Worm (Caenorhabditis elegans) whole organism, mixed stage, embryonic: Measurements from ENCODE around the gene C44H4.4.

Source experiments
- M03D4.4 ChIP-seq: sonication (generic microtip); optimal IDR thresholded peaks from 2 replicates; lab custom pipeline; 2017; ENCODE audit warnings: mild to moderate bottlenecking, missing genetic modification characterization, missing compliant biosample characterization
- bed-3 ChIP-seq: fragments of 200-800 bp; sonication (Bioruptor generic); optimal IDR thresholded peaks from 3 replicates; lab custom pipeline; 2018; ENCODE audit warnings: mild to moderate bottlenecking, missing genetic modification characterization, moderate library complexity, missing compliant biosample characterization
- blmp-1 ChIP-seq: fragments of 150-350 bp; optimal IDR thresholded peaks from 2 replicates; lab custom pipeline; 2014; ENCODE audit warnings: missing biosample characterization, missing genetic modification characterization
- ceh-39 ChIP-seq: fragments of 150-350 bp; optimal IDR thresholded peaks from 2 replicates; lab custom pipeline; 2014; ENCODE audit warnings: missing biosample characterization, missing genetic modification characterization
- ceh-43 ChIP-seq: fragments of 200-800 bp; sonication (Bioruptor generic); optimal IDR thresholded peaks from 2 replicates; lab custom pipeline; 2018; ENCODE audit warnings: mild to moderate bottlenecking, missing genetic modification characterization, moderate library complexity, missing compliant biosample characterization
- ceh-83 ChIP-seq: fragments of 200-800 bp; sonication (Bioruptor generic); optimal IDR thresholded peaks from 2 replicates; lab custom pipeline; 2018; ENCODE audit warnings: mild to moderate bottlenecking, missing genetic modification characterization, missing compliant biosample characterization
- ces-1 ChIP-seq: fragments of 150-350 bp; optimal IDR thresholded peaks from 2 replicates; lab custom pipeline; 2014; ENCODE audit warnings: missing biosample characterization, missing genetic modification reagents, missing genetic modification characterization
- cnd-1 ChIP-seq: fragments of 200-800 bp; sonication (Bioruptor generic); optimal IDR thresholded peaks from 2 replicates; lab custom pipeline; 2018; ENCODE audit warnings: mild to moderate bottlenecking, missing genetic modification characterization, missing compliant biosample characterization
- drap-1 ChIP-seq: fragments of 200-800 bp; sonication (Bioruptor generic); optimal IDR thresholded peaks from 3 replicates; lab custom pipeline; 2018; ENCODE audit warnings: mild to moderate bottlenecking, missing genetic modification characterization, missing compliant biosample characterization
- elt-1 ChIP-seq: sonication (generic microtip); optimal IDR thresholded peaks from 2 replicates; lab custom pipeline; 2017; ENCODE audit warnings: missing genetic modification characterization, mild to moderate bottlenecking, missing compliant biosample characterization, antibody characterized with exemption, moderate library complexity, borderline replicate concordance; ENCODE audit not compliant: insufficient read depth
- elt-3 ChIP-seq: fragments of 150-350 bp; optimal IDR thresholded peaks from 2 replicates; lab custom pipeline; 2014; ENCODE audit warnings: missing biosample characterization, missing genetic modification characterization
- flh-1 ChIP-seq: fragments of 200-800 bp; sonication (Bioruptor generic); optimal IDR thresholded peaks from 2 replicates; lab custom pipeline; 2018; ENCODE audit warnings: mild to moderate bottlenecking, missing genetic modification characterization, moderate library complexity, missing compliant biosample characterization
- ham-2 ChIP-seq: fragments of 200-800 bp; sonication (Bioruptor generic); optimal IDR thresholded peaks from 2 replicates; lab custom pipeline; 2018; ENCODE audit warnings: mild to moderate bottlenecking, missing genetic modification characterization, missing compliant biosample characterization
- hlh-1 ChIP-seq: fragments of 150-350 bp; optimal IDR thresholded peaks from 2 replicates; lab custom pipeline; 2014; ENCODE audit warnings: missing biosample characterization, missing genetic modification reagents, missing genetic modification characterization
- lin-13 ChIP-seq: fragments of 150-350 bp; optimal IDR thresholded peaks from 2 replicates; lab custom pipeline; 2014; ENCODE audit warnings: missing biosample characterization, missing genetic modification characterization
- lin-32 ChIP-seq: fragments of 200-800 bp; sonication (Bioruptor generic); optimal IDR thresholded peaks from 2 replicates; lab custom pipeline; 2018; ENCODE audit warnings: mild to moderate bottlenecking, missing genetic modification characterization, missing compliant biosample characterization
- lsy-2 ChIP-seq: fragments of 150-350 bp; optimal IDR thresholded peaks from 2 replicates; lab custom pipeline; 2014; ENCODE audit warnings: missing biosample characterization, missing genetic modification characterization
- mab-5 ChIP-seq: fragments of 150-350 bp; optimal IDR thresholded peaks from 2 replicates; lab custom pipeline; 2014; ENCODE audit warnings: missing biosample characterization, missing genetic modification characterization
- mep-1 ChIP-seq: fragments of 150-350 bp; optimal IDR thresholded peaks from 2 replicates; lab custom pipeline; 2017; ENCODE audit warnings: missing biosample characterization, missing genetic modification reagents, missing genetic modification characterization, inconsistent platforms
- mls-2 ChIP-seq: sonication (generic microtip); optimal IDR thresholded peaks from 2 replicates; lab custom pipeline; 2016; ENCODE audit warnings: mild to moderate bottlenecking, missing genetic modification characterization, moderate library complexity, missing compliant biosample characterization
- nhr-12 ChIP-seq: fragments of 150-350 bp; optimal IDR thresholded peaks from 2 replicates; lab custom pipeline; 2014; ENCODE audit warnings: missing biosample characterization, missing genetic modification characterization
- nhr-2 ChIP-seq: fragments of 150-350 bp; optimal IDR thresholded peaks from 2 replicates; lab custom pipeline; 2014; ENCODE audit warnings: missing biosample characterization, missing genetic modification characterization
- nhr-237 ChIP-seq: fragments of 150-350 bp; optimal IDR thresholded peaks from 2 replicates; lab custom pipeline; 2014; ENCODE audit warnings: missing biosample characterization, missing genetic modification characterization
- nhr-28 ChIP-seq: fragments of 150-350 bp; optimal IDR thresholded peaks from 2 replicates; lab custom pipeline; 2014; ENCODE audit warnings: missing biosample characterization, missing genetic modification characterization
- nhr-76 ChIP-seq: sonication (generic microtip); optimal IDR thresholded peaks from 2 replicates; lab custom pipeline; 2017; ENCODE audit warnings: missing biosample characterization, missing genetic modification characterization
- pha-4 ChIP-seq: fragments of 150-350 bp; optimal IDR thresholded peaks from 2 replicates; lab custom pipeline; 2018; ENCODE audit warnings: missing biosample characterization, missing genetic modification reagents, missing genetic modification characterization
- sem-2 ChIP-seq: fragments of 200-800 bp; sonication (Bioruptor generic); optimal IDR thresholded peaks from 2 replicates; lab custom pipeline; 2018; ENCODE audit warnings: mild to moderate bottlenecking, missing genetic modification characterization, missing compliant biosample characterization
- snpc-4 ChIP-seq: fragments of 150-350 bp; optimal IDR thresholded peaks from 2 replicates; lab custom pipeline; 2014; ENCODE audit warnings: missing biosample characterization, missing genetic modification characterization
- sptf-1 ChIP-seq: sonication (generic microtip); optimal IDR thresholded peaks from 2 replicates; lab custom pipeline; 2017; ENCODE audit warnings: mild to moderate bottlenecking, missing genetic modification characterization, moderate library complexity, missing compliant biosample characterization
- tbx-8 ChIP-seq: fragments of 200-800 bp; sonication (Bioruptor generic); optimal IDR thresholded peaks from 2 replicates; lab custom pipeline; 2018; ENCODE audit warnings: mild to moderate bottlenecking, missing genetic modification characterization, moderate library complexity, missing compliant biosample characterization
- unc-120 ChIP-seq: sonication (generic microtip); optimal IDR thresholded peaks from 2 replicates; lab custom pipeline; 2017; ENCODE audit warnings: missing genetic modification characterization, missing compliant biosample characterization; ENCODE audit not compliant: poor library complexity, severe bottlenecking
- unc-39 ChIP-seq: fragments of 150-350 bp; optimal IDR thresholded peaks from 2 replicates; lab custom pipeline; 2014; ENCODE audit warnings: missing biosample characterization, missing genetic modification characterization
- unc-62 ChIP-seq: fragments of 150-350 bp; optimal IDR thresholded peaks from 2 replicates; lab custom pipeline; 2014; ENCODE audit warnings: missing biosample characterization, missing genetic modification reagents, missing genetic modification characterization
- zip-8 ChIP-seq: fragments of 150-350 bp; optimal IDR thresholded peaks from 2 replicates; lab custom pipeline; 2014; ENCODE audit warnings: missing biosample characterization, missing genetic modification characterization
- ztf-11 ChIP-seq: fragments of 150-350 bp; optimal IDR thresholded peaks from 2 replicates; lab custom pipeline; 2014; ENCODE audit warnings: missing biosample characterization, missing genetic modification characterization

Gene C44H4.4

ce11 chrX:14589051-14589736 is at the start of gene C44H4.4, which contains the start of gene tap-1:
Gene C44H4.4, minus strand, starts transcription at chrX:14589101.
Gene tap-1, plus strand, starts transcription at chrX:14589624.
- TF ChIP-seq ceh-43 (GFP tag; lab: Kevin White, UChicago) (no peak), ztf-11 (tag; lab: Kevin White, UChicago) (no peak), mab-5 (tag; lab: Kevin White, UChicago) (no peak), mep-1 (peak; percentile 66), ceh-83 (no peak), drap-1 (GFP tag; lab: Kevin White, UChicago) (no peak), elt-3 (no peak), tbx-8 (no peak), M03D4.4 (tag; lab: Kevin White, UChicago) (no peak), hlh-1 (tag; lab: Kevin White, UChicago) (no peak), ceh-39 (tag; lab: Kevin White, UChicago) (peak; percentile 65), unc-62 (GFP tag; lab: Kevin White, UChicago) (no peak), bed-3 (GFP tag; lab: Kevin White, UChicago) (no peak), snpc-4 (tag; lab: Kevin White, UChicago) (no peak), unc-120 (tag; lab: Kevin White, UChicago) (no peak), nhr-12 (no peak), nhr-28 (no peak), nhr-76 (tag; lab: Kevin White, UChicago) (no peak), unc-39 (tag; lab: Kevin White, UChicago) (no peak), lin-32 (GFP tag; lab: Kevin White, UChicago) (no peak), zip-8 (tag; lab: Kevin White, UChicago) (no peak), elt-1 (no peak), flh-1 (GFP tag; lab: Kevin White, UChicago) (no peak), mls-2 (tag; lab: Kevin White, UChicago) (no peak), ces-1 (peak; percentile 65), ham-2 (GFP tag; lab: Kevin White, UChicago) (peak; percentile 17), lin-13 (tag; lab: Kevin White, UChicago) (no peak), lsy-2 (no peak), cnd-1 (no peak), pha-4 (tag; lab: Kevin White, UChicago) (no peak), nhr-2 (no peak)

ce11 chrX:14637445-14637844 is 48.5 kb upstream of the C44H4.4 start:
- no peak for TF ChIP-seq hlh-1 (tag; lab: Kevin White, UChicago)
- no peak for TF ChIP-seq nhr-28
- TF ChIP-seq nhr-2: no peak
- TF ChIP-seq ceh-83: no peak
- TF ChIP-seq ham-2 (GFP tag; lab: Kevin White, UChicago): no peak
- no peak for TF ChIP-seq mls-2 (tag; lab: Kevin White, UChicago)
- no peak for TF ChIP-seq pha-4 (tag; lab: Kevin White, UChicago)
- TF ChIP-seq lsy-2: no peak
- TF ChIP-seq unc-39 (tag; lab: Kevin White, UChicago): no peak
- no peak for TF ChIP-seq elt-3
- TF ChIP-seq mab-5 (tag; lab: Kevin White, UChicago): no peak
- no peak for TF ChIP-seq zip-8 (tag; lab: Kevin White, UChicago)
- no peak for TF ChIP-seq lin-13 (tag; lab: Kevin White, UChicago)
- no peak for TF ChIP-seq M03D4.4 (tag; lab: Kevin White, UChicago)
- TF ChIP-seq, all 35 proteins: peak for 0

- no peak for TF ChIP-seq flh-1 (GFP tag; lab: Kevin White, UChicago)
- no peak for TF ChIP-seq mab-5 (tag; lab: Kevin White, UChicago)
- no peak for TF ChIP-seq elt-3
- peak; percentile 74 for TF ChIP-seq cnd-1
- no peak for TF ChIP-seq ceh-39 (tag; lab: Kevin White, UChicago)
- TF ChIP-seq nhr-28: no peak
- peak; percentile 11 for TF ChIP-seq ham-2 (GFP tag; lab: Kevin White, UChicago)
- no peak for TF ChIP-seq elt-1
- TF ChIP-seq sptf-1: peak; percentile 87
- TF ChIP-seq mep-1: no peak
- TF ChIP-seq sem-2: no peak
- TF ChIP-seq ces-1: peak; percentile 97
- peak; percentile 43 for TF ChIP-seq drap-1 (GFP tag; lab: Kevin White, UChicago)
- no peak for TF ChIP-seq nhr-2
- no peak for TF ChIP-seq zip-8 (tag; lab: Kevin White, UChicago)
- no peak for TF ChIP-seq lin-32 (GFP tag; lab: Kevin White, UChicago)
- no peak for TF ChIP-seq unc-120 (tag; lab: Kevin White, UChicago)
- TF ChIP-seq ceh-83: peak; percentile 9
- TF ChIP-seq snpc-4 (tag; lab: Kevin White, UChicago): no peak
- TF ChIP-seq lin-13 (tag; lab: Kevin White, UChicago): no peak
- TF ChIP-seq mls-2 (tag; lab: Kevin White, UChicago): peak; percentile 57
- TF ChIP-seq ztf-11 (tag; lab: Kevin White, UChicago): no peak
- TF ChIP-seq nhr-237 (tag; lab: Kevin White, UChicago): no peak
- peak; percentile 20 for TF ChIP-seq M03D4.4 (tag; lab: Kevin White, UChicago)
- no peak for TF ChIP-seq lsy-2
- TF ChIP-seq nhr-76 (tag; lab: Kevin White, UChicago): no peak
- no peak for TF ChIP-seq nhr-12
- no peak for TF ChIP-seq tbx-8
- peak; percentile 13 for TF ChIP-seq ceh-43 (GFP tag; lab: Kevin White, UChicago)
- peak; percentile 19 for TF ChIP-seq hlh-1 (tag; lab: Kevin White, UChicago)
- TF ChIP-seq blmp-1 (tag; lab: Kevin White, UChicago): no peak
- TF ChIP-seq bed-3 (GFP tag; lab: Kevin White, UChicago): no peak
- TF ChIP-seq unc-39 (tag; lab: Kevin White, UChicago): no peak
- peak; percentile 62 for TF ChIP-seq unc-62 (GFP tag; lab: Kevin White, UChicago)
- TF ChIP-seq pha-4 (tag; lab: Kevin White, UChicago): no peak
These were observed 47.8 kb upstream of the C44H4.4 start for ce11 chrX:14636712-14637111.
